Worm (Caenorhabditis elegans) whole organism, L4/young adult: ENCODE measurements around the gene aqp-2.

Experiments
- W03F9.2 ChIP-seq: fragments of 150-350 bp; optimal IDR thresholded peaks from 2 replicates; lab custom pipeline; 2014; ENCODE audit warnings: missing biosample characterization, missing genetic modification characterization
- dao-5 ChIP-seq: sonication (generic microtip); optimal IDR thresholded peaks from 2 replicates; lab custom pipeline; 2016; ENCODE audit warnings: missing genotype, missing genetic modification characterization, moderate library complexity, missing compliant biosample characterization
- him-1 ChIP-seq: sonication (generic microtip); optimal IDR thresholded peaks from 2 replicates; lab custom pipeline; 2016; ENCODE audit warnings: missing genotype, missing genetic modification reagents, missing genetic modification characterization, missing compliant biosample characterization

DNA sequence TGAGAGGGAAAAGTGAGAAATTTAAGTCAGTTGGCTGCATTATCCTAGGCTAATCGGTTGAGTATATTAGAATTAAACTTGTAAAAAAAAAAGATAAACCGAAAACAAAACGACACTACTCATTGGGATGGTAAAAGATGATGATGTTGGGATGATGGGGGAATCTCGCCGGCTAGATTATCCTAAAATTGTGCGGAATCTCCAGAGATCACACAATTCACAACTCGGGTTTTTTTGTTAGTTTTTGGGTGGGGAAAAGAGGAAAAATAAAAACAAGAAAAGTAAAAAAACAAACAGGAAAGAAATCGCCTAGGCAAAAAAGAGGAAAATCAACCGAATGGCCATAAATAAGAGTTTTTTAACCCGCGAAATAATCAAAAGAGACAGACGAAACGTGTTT lies 13.4 kb upstream of the aqp-2 start:
- TF ChIP-seq dao-5 (tag; lab: Kevin White, UChicago), result no peak
- TF ChIP-seq him-1 (tag; lab: Kevin White, UChicago), result no peak
- no peak for TF ChIP-seq W03F9.2 (tag; lab: Kevin White, UChicago)
